Worm (Caenorhabditis elegans) whole organism, early embryonic: Measurements from ENCODE around the gene C06C3.10.
A peak's percentile ranks its signal among the peaks of the same experiment; 100 is the strongest.

Source experiments
- B0310.2 ChIP-seq: sonication (generic microtip); optimal IDR thresholded peaks from 2 replicates; lab custom pipeline; 2016; ENCODE audit warnings: mild to moderate bottlenecking, missing genetic modification characterization, missing compliant biosample characterization
- F13C5.2 ChIP-seq: sonication (generic microtip); optimal IDR thresholded peaks from 2 replicates; lab custom pipeline; 2017; ENCODE audit warnings: mild to moderate bottlenecking, missing genetic modification characterization, inconsistent platforms, missing compliant biosample characterization
- aly-1 ChIP-seq: sonication (generic microtip); optimal IDR thresholded peaks from 2 replicates; lab custom pipeline; 2016; ENCODE audit warnings: missing genetic modification characterization, missing compliant biosample characterization
- ama-1 ChIP-seq: fragments of 150-350 bp; optimal IDR thresholded peaks from 2 replicates; lab custom pipeline; 2014
- ceh-13 ChIP-seq: fragments of 200-800 bp; sonication (Bioruptor generic); optimal IDR thresholded peaks from 2 replicates; lab custom pipeline; 2018; ENCODE audit warnings: mild to moderate bottlenecking, missing genetic modification characterization, missing compliant biosample characterization
- ceh-36 ChIP-seq: sonication (generic microtip); optimal IDR thresholded peaks from 2 replicates; lab custom pipeline; 2016; ENCODE audit warnings: missing genetic modification characterization, inconsistent platforms, missing compliant biosample characterization
- ets-7 ChIP-seq: sonication (generic microtip); optimal IDR thresholded peaks from 2 replicates; lab custom pipeline; 2016; ENCODE audit warnings: missing genotype, missing genetic modification characterization, missing compliant biosample characterization
- flt-1 ChIP-seq: fragments of 200-800 bp; sonication (Bioruptor generic); IDR thresholded peaks from 2 replicates; pipeline ENCODE4 v1.3.6; 2022; ENCODE audit warnings: missing genetic modification characterization, missing compliant biosample characterization
- hmbx-1 ChIP-seq: sonication (generic microtip); optimal IDR thresholded peaks from 2 replicates; lab custom pipeline; 2016; ENCODE audit warnings: mild to moderate bottlenecking, missing genetic modification characterization, missing compliant biosample characterization
- hmg-4 ChIP-seq: fragments of 200-800 bp; sonication (Bioruptor generic); optimal IDR thresholded peaks from 2 replicates; lab custom pipeline; 2018; ENCODE audit warnings: mild to moderate bottlenecking, missing genetic modification characterization, missing compliant biosample characterization
- hnd-1 ChIP-seq: sonication (generic microtip); optimal IDR thresholded peaks from 2 replicates; lab custom pipeline; 2016; ENCODE audit warnings: missing genetic modification characterization, missing compliant biosample characterization
- pes-1 ChIP-seq: fragments of 200-800 bp; sonication (Bioruptor generic); IDR thresholded peaks from 2 replicates; pipeline ENCODE4 v1.3.6; 2022; ENCODE audit warnings: missing genetic modification reagents, missing genetic modification characterization, missing compliant biosample characterization
- scrt-1 ChIP-seq: fragments of 200-800 bp; sonication (Bioruptor generic); IDR thresholded peaks from 2 replicates; pipeline ENCODE4 v1.3.6; 2022; ENCODE audit warnings: missing genetic modification characterization, missing compliant biosample characterization
- sea-1 ChIP-seq: fragments of 200-800 bp; sonication (Bioruptor generic); conservative IDR thresholded peaks from 2 replicates; pipeline ENCODE4 v1.3.6; 2022; ENCODE audit warnings: missing genetic modification characterization, missing compliant biosample characterization
- tbx-11 ChIP-seq: fragments of 200-800 bp; sonication (Bioruptor generic); IDR thresholded peaks from 2 replicates; pipeline ENCODE4 v1.3.6; 2022; ENCODE audit warnings: missing genetic modification characterization, missing compliant biosample characterization
- tbx-37 ChIP-seq: fragments of 200-800 bp; sonication (Bioruptor generic); conservative IDR thresholded peaks from 2 replicates; pipeline ENCODE4 v1.3.6; 2022; ENCODE audit warnings: missing genetic modification reagents, missing genetic modification characterization, missing compliant biosample characterization
- tra-4 ChIP-seq: sonication (generic microtip); optimal IDR thresholded peaks from 2 replicates; lab custom pipeline; 2017; ENCODE audit warnings: missing genetic modification characterization, missing compliant biosample characterization

The C06C3.10 gene

DNA sequence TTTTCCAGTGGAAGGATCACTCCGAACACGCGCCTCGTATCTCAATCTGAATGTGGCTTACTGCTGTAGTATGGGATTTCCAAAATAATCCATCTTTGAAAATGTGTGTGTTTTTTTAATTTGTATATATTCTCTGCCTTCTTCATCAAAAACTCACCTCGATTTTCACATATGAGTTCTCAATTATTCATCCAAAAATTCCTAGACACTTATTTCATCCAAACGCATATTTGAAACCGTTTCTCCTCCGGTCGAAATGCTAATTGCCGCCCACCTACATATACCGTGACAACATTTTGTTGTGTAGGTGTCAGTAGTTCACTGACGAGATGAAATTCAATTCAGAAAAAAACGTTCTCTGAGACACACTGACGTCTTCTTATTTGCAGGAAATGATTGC is 29.6 kb downstream of the C06C3.10 start:
- no peak for TF ChIP-seq tbx-37
- no peak for TF ChIP-seq hmg-4 (GFP tag; lab: Kevin White, UChicago)
- TF ChIP-seq hnd-1 (tag; lab: Kevin White, UChicago) = no peak

DNA sequence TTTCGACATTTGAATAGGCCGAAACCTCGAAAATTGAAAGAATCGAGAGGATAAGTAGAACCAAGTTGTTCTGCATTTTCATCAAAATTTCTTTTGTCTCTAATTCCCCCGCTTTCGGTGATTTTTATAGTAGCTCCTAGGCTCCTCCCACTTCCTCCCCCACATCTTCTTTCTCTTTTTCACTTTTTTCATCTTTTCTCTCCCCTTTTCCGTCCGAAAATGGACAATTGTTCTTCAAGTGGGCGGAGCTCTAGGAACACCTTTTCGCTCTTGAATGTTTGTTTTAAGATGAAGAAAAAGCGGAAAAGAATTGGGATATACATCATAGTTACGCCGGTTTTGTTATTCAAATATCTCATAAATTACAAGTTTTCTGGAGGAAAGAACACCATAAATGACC is 30.6 kb downstream of the C06C3.10 start, which contains the start of gene F42A8.1:
TSS of gene F42A8.1 (minus strand) at position 101 of the 400 bp plus-strand sequence.
- no peak for TF ChIP-seq ceh-36 (tag; lab: Kevin White, UChicago)
- no peak for TF ChIP-seq F13C5.2 (tag; lab: Kevin White, UChicago)
- no peak for TF ChIP-seq pes-1 (GFP tag; lab: Robert Waterston, UW)
- 0 out of 2 replicates have a peak, but pooled peaks have one; percentile 44 for TF ChIP-seq sea-1
- no peak for TF ChIP-seq tra-4 (tag; lab: Kevin White, UChicago)
- no peak for TF ChIP-seq aly-1 (tag; lab: Kevin White, UChicago)
- TF ChIP-seq ama-1 (lab: Kevin White, UChicago) = no peak
- TF ChIP-seq hmg-4 (GFP tag; lab: Kevin White, UChicago) = no peak
- no peak for TF ChIP-seq hmbx-1 (tag; lab: Kevin White, UChicago)

ce11 chrII:9345794-9346193 is 31.3 kb downstream of the C06C3.10 start:
- TF ChIP-seq hmg-4 (GFP tag; lab: Kevin White, UChicago) (no peak), pes-1 (GFP tag; lab: Robert Waterston, UW) (no peak), ama-1 (lab: Kevin White, UChicago) (no peak), hnd-1 (tag; lab: Kevin White, UChicago) (no peak), ets-7 (tag; lab: Kevin White, UChicago) (no peak), hmbx-1 (tag; lab: Kevin White, UChicago) (no peak)

- no peak for TF ChIP-seq ceh-13 (GFP tag; lab: Kevin White, UChicago)
- TF ChIP-seq hnd-1 (tag; lab: Kevin White, UChicago) = no peak
- TF ChIP-seq F13C5.2 (tag; lab: Kevin White, UChicago) = no peak
- no peak for TF ChIP-seq tbx-11 (GFP tag; lab: Robert Waterston, UW)
- no peak for TF ChIP-seq pes-1 (GFP tag; lab: Robert Waterston, UW)
- no peak for TF ChIP-seq aly-1 (tag; lab: Kevin White, UChicago)
- TF ChIP-seq flt-1 = no peak
- no peak for TF ChIP-seq scrt-1 (GFP tag; lab: Robert Waterston, UW)
- no peak for TF ChIP-seq ama-1 (lab: Kevin White, UChicago)
- no peak for TF ChIP-seq B0310.2 (tag; lab: Kevin White, UChicago)
- TF ChIP-seq sea-1 = no peak
- no peak for TF ChIP-seq ets-7 (tag; lab: Kevin White, UChicago)
- no peak for TF ChIP-seq hmbx-1 (tag; lab: Kevin White, UChicago)
- TF ChIP-seq tra-4 (tag; lab: Kevin White, UChicago) = no peak
- no peak for TF ChIP-seq ceh-36 (tag; lab: Kevin White, UChicago)
- no peak for TF ChIP-seq hmg-4 (GFP tag; lab: Kevin White, UChicago)
Observed at ce11 chrII:9345116-9345515, 31.9 kb downstream of the C06C3.10 start.

DNA sequence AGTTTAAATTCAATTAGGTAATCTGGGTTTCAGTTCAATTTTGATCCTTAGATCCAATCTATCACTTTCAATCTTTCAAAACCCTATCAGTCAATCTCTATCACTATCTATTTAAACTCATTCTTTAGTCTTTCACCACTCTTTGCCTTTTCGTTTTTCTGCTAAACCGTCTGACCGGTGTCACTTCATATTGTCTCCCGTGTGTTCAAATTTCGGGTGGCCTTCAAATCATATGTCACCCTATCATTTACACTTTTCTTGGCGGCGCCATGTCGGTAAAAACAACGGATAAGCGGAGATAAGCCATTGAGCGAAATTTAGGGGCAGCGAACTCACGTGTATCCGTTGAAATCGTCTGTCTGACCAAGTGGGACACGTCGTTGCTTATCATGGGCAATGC is 33.1 kb downstream of the C06C3.10 start:
- TF ChIP-seq pes-1 (GFP tag; lab: Robert Waterston, UW) (no peak), aly-1 (tag; lab: Kevin White, UChicago) (no peak), ceh-13 (GFP tag; lab: Kevin White, UChicago) (no peak), flt-1 (no peak), hmbx-1 (tag; lab: Kevin White, UChicago) (no peak), sea-1 (no peak), hnd-1 (tag; lab: Kevin White, UChicago) (no peak), tra-4 (tag; lab: Kevin White, UChicago) (no peak), hmg-4 (GFP tag; lab: Kevin White, UChicago) (no peak), F13C5.2 (tag; lab: Kevin White, UChicago) (no peak), ceh-36 (tag; lab: Kevin White, UChicago) (no peak), ets-7 (tag; lab: Kevin White, UChicago) (no peak)

ce11 chrII:9338859-9339258 is 38.2 kb downstream of the C06C3.10 start, which contains the start of gene ttll-12:
TSS of gene ttll-12 (plus strand) at chrII:9338997.
- TF ChIP-seq hmg-4 (GFP tag; lab: Kevin White, UChicago) (no peak), hnd-1 (tag; lab: Kevin White, UChicago) (no peak), flt-1 (no peak), F13C5.2 (tag; lab: Kevin White, UChicago) (no peak), B0310.2 (tag; lab: Kevin White, UChicago) (no peak), scrt-1 (GFP tag; lab: Robert Waterston, UW) (no peak), hmbx-1 (tag; lab: Kevin White, UChicago) (no peak), ets-7 (tag; lab: Kevin White, UChicago) (no peak), ama-1 (lab: Kevin White, UChicago) (no peak), tbx-37 (no peak), ceh-13 (GFP tag; lab: Kevin White, UChicago) (no peak), aly-1 (tag; lab: Kevin White, UChicago) (no peak), tbx-11 (GFP tag; lab: Robert Waterston, UW) (no peak)

ce11 chrII:9336651-9337050 is 40.4 kb downstream of the C06C3.10 start:
- TF ChIP-seq B0310.2 (tag; lab: Kevin White, UChicago) = no peak

- TF ChIP-seq flt-1 = no peak
Observed at ce11 chrII:9333714-9334113, 43.3 kb downstream of the C06C3.10 start, which contains the start of gene scp-1. TSS of gene scp-1 (plus strand) at chrII:9334014.
